Fruit fly (Drosophila melanogaster) whole organism, embryonic: ENCODE results near the gene Srp9.

Experiments
- Adf1 ChIP-seq: fragments of 200-800 bp; sonication (Bioruptor generic); IDR thresholded peaks from 2 replicates; pipeline ENCODE4 v1.3.6; 2022; ENCODE audit warnings: missing biosample characterization, missing genetic modification characterization
- CG11085 ChIP-seq: fragments of 200-800 bp; sonication (Bioruptor generic); IDR thresholded peaks from 2 replicates; pipeline ENCODE4 v1.3.6; 2022; ENCODE audit warnings: missing biosample characterization, missing genetic modification characterization
- CG11456 ChIP-seq: fragments of 200-800 bp; sonication (Bioruptor generic); IDR thresholded peaks from 3 replicates; pipeline ENCODE4 v1.3.6; 2022; ENCODE audit warnings: missing biosample characterization, missing genetic modification characterization
- CG11696 ChIP-seq: fragments of 200-800 bp; sonication (Bioruptor generic); IDR thresholded peaks from 2 replicates; pipeline ENCODE4 v1.3.6; 2022; ENCODE audit warnings: missing biosample characterization, missing genetic modification characterization
- CG14860 ChIP-seq: fragments of 200-800 bp; sonication (Bioruptor generic); IDR thresholded peaks from 3 replicates; pipeline ENCODE4 v1.3.6; 2022; ENCODE audit warnings: missing biosample characterization, missing genetic modification characterization; ENCODE audit not compliant: partially characterized antibody
- CG17361 ChIP-seq: fragments of 200-800 bp; sonication (Bioruptor generic); IDR thresholded peaks from 3 replicates; pipeline ENCODE4 v1.3.6; 2022; ENCODE audit warnings: missing biosample characterization, missing genetic modification characterization
- CG17829 ChIP-seq: fragments of 200-800 bp; optimal IDR thresholded peaks from 2 replicates; lab custom pipeline; 2019; ENCODE audit warnings: missing biosample characterization, mild to moderate bottlenecking, missing genetic modification characterization, moderate library complexity
- CG2116 ChIP-seq: fragments of 200-800 bp; sonication (Bioruptor generic); optimal IDR thresholded peaks from 3 replicates; lab custom pipeline; 2018; ENCODE audit warnings: missing biosample characterization, mild to moderate bottlenecking, missing genetic modification characterization
- CG30020 ChIP-seq: fragments of 200-800 bp; optimal IDR thresholded peaks from 2 replicates; lab custom pipeline; 2019; ENCODE audit warnings: missing biosample characterization, mild to moderate bottlenecking, missing genetic modification characterization, moderate library complexity
- CG31365 ChIP-seq: fragments of 200-800 bp; sonication (Bioruptor generic); optimal IDR thresholded peaks from 2 replicates; lab custom pipeline; 2018; ENCODE audit warnings: missing biosample characterization, mild to moderate bottlenecking, missing genetic modification characterization
- CG4360 ChIP-seq: fragments of 200-800 bp; sonication (Bioruptor generic); IDR thresholded peaks from 2 replicates; pipeline ENCODE4 v1.3.6; 2022; ENCODE audit warnings: missing biosample characterization, missing genetic modification characterization
- CG43689 ChIP-seq: fragments of 200-800 bp; sonication (Bioruptor generic); IDR thresholded peaks from 2 replicates; pipeline ENCODE4 v1.3.6; 2022; ENCODE audit warnings: missing biosample characterization, missing genetic modification characterization
- CG6272 ChIP-seq: fragments of 200-800 bp; sonication (Bioruptor generic); IDR thresholded peaks from 2 replicates; pipeline ENCODE4 v1.3.6; 2022; ENCODE audit warnings: missing biosample characterization, missing genetic modification characterization
- CG6654 ChIP-seq: fragments of 200-800 bp; sonication (Bioruptor generic); optimal IDR thresholded peaks from 2 replicates; lab custom pipeline; 2017; ENCODE audit warnings: missing biosample characterization, mild to moderate bottlenecking, missing genetic modification characterization
- CG8089 ChIP-seq: fragments of 200-800 bp; sonication (Bioruptor generic); optimal IDR thresholded peaks from 3 replicates; lab custom pipeline; 2016; ENCODE audit warnings: missing biosample characterization, missing genetic modification characterization
- CG8359 ChIP-seq: fragments of 200-800 bp; sonication (Bioruptor generic); optimal IDR thresholded peaks from 2 replicates; lab custom pipeline; 2017; ENCODE audit warnings: missing biosample characterization, mild to moderate bottlenecking, missing genetic modification characterization, borderline replicate concordance
- CG8765 ChIP-seq: fragments of 200-800 bp; sonication (Bioruptor generic); IDR thresholded peaks from 2 replicates; pipeline ENCODE4 v1.3.6; 2022; ENCODE audit warnings: missing biosample characterization, missing genetic modification characterization
- CG8924 ChIP-seq: fragments of 200-800 bp; optimal IDR thresholded peaks from 3 replicates; lab custom pipeline; 2019; ENCODE audit warnings: missing biosample characterization, mild to moderate bottlenecking, missing genetic modification characterization, moderate library complexity
- Deaf1 ChIP-seq: fragments of 200-800 bp; optimal IDR thresholded peaks from 3 replicates; lab custom pipeline; 2019; ENCODE audit warnings: missing biosample characterization, mild to moderate bottlenecking, missing genetic modification characterization, moderate library complexity
- Dfd ChIP-seq, 2 experiments: fragments of >200 bp; optimal IDR thresholded peaks; 2 replicates each; lab custom pipeline; 2017; ENCODE audit warnings: missing biosample characterization in 2 of 2, missing genetic modification characterization in 2 of 2
- Dip3 ChIP-seq: fragments of 200-800 bp; sonication (Bioruptor generic); optimal IDR thresholded peaks from 3 replicates; lab custom pipeline; 2016; ENCODE audit warnings: missing biosample characterization, missing genetic modification characterization
- Dref ChIP-seq: fragments of 200-800 bp; sonication (Bioruptor generic); IDR thresholded peaks from 2 replicates; pipeline ENCODE4 v1.3.6; 2022; ENCODE audit warnings: missing biosample characterization, missing genetic modification characterization
- ERR ChIP-seq: fragments of 200-800 bp; sonication (Bioruptor generic); optimal IDR thresholded peaks from 2 replicates; lab custom pipeline; 2016; ENCODE audit warnings: missing biosample characterization, missing genetic modification characterization
- Elba2 ChIP-seq: fragments of 200-800 bp; sonication (Bioruptor generic); optimal IDR thresholded peaks from 3 replicates; lab custom pipeline; 2016; ENCODE audit warnings: missing biosample characterization, missing genetic modification characterization
- Ets97D ChIP-seq: fragments of 200-800 bp; sonication (Bioruptor generic); optimal IDR thresholded peaks from 3 replicates; lab custom pipeline; 2016; ENCODE audit warnings: missing biosample characterization, missing genetic modification characterization
- Fer1 ChIP-seq: fragments of 200-800 bp; sonication (Bioruptor generic); optimal IDR thresholded peaks from 2 replicates; lab custom pipeline; 2017; ENCODE audit warnings: missing biosample characterization, mild to moderate bottlenecking, missing genetic modification characterization
- Hr39 ChIP-seq: fragments of >200 bp; optimal IDR thresholded peaks from 2 replicates; lab custom pipeline; 2017
- NfI ChIP-seq: fragments of 200-800 bp; sonication (Bioruptor generic); optimal IDR thresholded peaks from 3 replicates; lab custom pipeline; 2018; ENCODE audit warnings: missing biosample characterization, mild to moderate bottlenecking, missing genetic modification characterization, moderate library complexity
- Ptx1 ChIP-seq: fragments of 200-800 bp; sonication (Bioruptor generic); IDR thresholded peaks from 2 replicates; pipeline ENCODE4 v1.3.6; 2022; ENCODE audit warnings: missing biosample characterization, missing genetic modification characterization
- Side ChIP-seq: fragments of 200-800 bp; sonication (Bioruptor generic); optimal IDR thresholded peaks from 2 replicates; lab custom pipeline; 2016; ENCODE audit warnings: missing biosample characterization, missing genetic modification characterization
- Sox102F ChIP-seq: fragments of 200-800 bp; sonication (Bioruptor generic); optimal IDR thresholded peaks from 2 replicates; lab custom pipeline; 2018; ENCODE audit warnings: missing biosample characterization, mild to moderate bottlenecking, missing genetic modification characterization, moderate library complexity
- Sry-δ ChIP-seq: fragments of 200-800 bp; sonication (Bioruptor generic); optimal IDR thresholded peaks from 2 replicates; lab custom pipeline; 2016; ENCODE audit warnings: missing biosample characterization, missing genetic modification characterization
- Xbp1 ChIP-seq: fragments of 200-800 bp; sonication (Bioruptor generic); optimal IDR thresholded peaks from 3 replicates; lab custom pipeline; 2016; ENCODE audit warnings: missing biosample characterization, mild to moderate bottlenecking, missing genetic modification characterization
- bab2 ChIP-seq: fragments of 200-800 bp; sonication (Bioruptor generic); optimal IDR thresholded peaks from 2 replicates; lab custom pipeline; 2016; ENCODE audit warnings: missing biosample characterization, missing genetic modification characterization
- cato ChIP-seq: fragments of 200-800 bp; sonication (Bioruptor generic); optimal IDR thresholded peaks from 2 replicates; lab custom pipeline; 2016; ENCODE audit warnings: missing biosample characterization, missing genetic modification characterization, borderline replicate concordance
- caup ChIP-seq: fragments of 200-800 bp; sonication (Bioruptor generic); optimal IDR thresholded peaks from 3 replicates; lab custom pipeline; 2017; ENCODE audit warnings: missing biosample characterization, mild to moderate bottlenecking, missing genetic modification characterization, moderate library complexity; ENCODE audit not compliant: severe bottlenecking
- chinmo ChIP-seq: fragments of 200-800 bp; sonication (Bioruptor generic); IDR thresholded peaks from 4 replicates; pipeline ENCODE4 v1.3.6; 2022; ENCODE audit warnings: missing biosample characterization, missing genetic modification characterization; ENCODE audit not compliant: partially characterized antibody
- cwo ChIP-seq: fragments of 200-800 bp; sonication (Bioruptor generic); optimal IDR thresholded peaks from 3 replicates; lab custom pipeline; 2017; ENCODE audit warnings: missing biosample characterization, missing genetic modification characterization, mild to moderate bottlenecking, moderate library complexity, missing genetic modification reagents
- fd3F ChIP-seq: fragments of 200-800 bp; sonication (Bioruptor generic); optimal IDR thresholded peaks from 2 replicates; lab custom pipeline; 2018; ENCODE audit warnings: missing biosample characterization, mild to moderate bottlenecking, missing genetic modification characterization, moderate library complexity
- gcm2 ChIP-seq: fragments of 200-800 bp; sonication (Bioruptor generic); optimal IDR thresholded peaks from 2 replicates; lab custom pipeline; 2016; ENCODE audit warnings: missing biosample characterization, missing genetic modification characterization
- hbn ChIP-seq: fragments of 200-800 bp; sonication (Bioruptor generic); IDR thresholded peaks from 2 replicates; pipeline ENCODE4 v1.3.6; 2022; ENCODE audit warnings: missing biosample characterization, missing genetic modification characterization; ENCODE audit not compliant: partially characterized antibody
- prd ChIP-seq, 3 experiments: fragments of >200 bp in 2 of 3; fragments of 200-800 bp in 1 of 3; sonication (Bioruptor generic) in 1 of 3; optimal IDR thresholded peaks in 2 of 3; IDR thresholded peaks in 1 of 3; 2 replicates in 2 of 3; 3 replicates in 1 of 3; pipeline versions ENCODE4 v1.3.6 to Lab custom; 2017 to 2022; ENCODE audit warnings: missing biosample characterization in 1 of 3, missing genetic modification characterization in 1 of 3
- psq ChIP-seq: fragments of 200-800 bp; sonication (Bioruptor generic); optimal IDR thresholded peaks from 2 replicates; lab custom pipeline; 2017; ENCODE audit warnings: missing biosample characterization, missing genetic modification characterization
- rib ChIP-seq: fragments of 200-800 bp; sonication (Bioruptor generic); IDR thresholded peaks from 2 replicates; pipeline ENCODE4 v1.3.6; 2022; ENCODE audit warnings: missing biosample characterization, missing genetic modification characterization
- sc ChIP-seq, 3 experiments: fragments of >200 bp in 2 of 3; fragments of 200-800 bp in 1 of 3; sonication (Bioruptor generic) in 1 of 3; optimal IDR thresholded peaks; 2 replicates in 2 of 3; 3 replicates in 1 of 3; lab custom pipeline; 2017; ENCODE audit warnings: mild to moderate bottlenecking in 1 of 3, missing biosample characterization in 1 of 3, missing genetic modification characterization in 1 of 3, missing genetic modification reagents in 1 of 3
- sens ChIP-seq: fragments of 200-800 bp; sonication (Bioruptor generic); peaks from one replicate; lab custom pipeline; 2016; ENCODE audit warnings: missing biosample characterization, missing genetic modification characterization
- sisA ChIP-seq: fragments of 200-800 bp; sonication (Bioruptor generic); IDR thresholded peaks from 2 replicates; pipeline ENCODE4 v1.3.6; 2022; ENCODE audit warnings: missing biosample characterization, missing genetic modification characterization
- toy ChIP-seq: fragments of 200-800 bp; sonication (Bioruptor generic); IDR thresholded peaks from 2 replicates; pipeline ENCODE4 v1.3.6; 2022; ENCODE audit warnings: missing biosample characterization, missing genetic modification characterization
- tup ChIP-seq: fragments of 200-800 bp; sonication (Bioruptor generic); optimal IDR thresholded peaks from 2 replicates; lab custom pipeline; 2016; ENCODE audit warnings: missing biosample characterization, mild to moderate bottlenecking, missing genetic modification characterization, moderate library complexity
- zfh1 ChIP-seq: fragments of 200-800 bp; sonication (Bioruptor generic); IDR thresholded peaks from 3 replicates; pipeline ENCODE4 v1.3.6; 2022; ENCODE audit warnings: missing biosample characterization, missing genetic modification characterization

The Srp9 gene

DNA sequence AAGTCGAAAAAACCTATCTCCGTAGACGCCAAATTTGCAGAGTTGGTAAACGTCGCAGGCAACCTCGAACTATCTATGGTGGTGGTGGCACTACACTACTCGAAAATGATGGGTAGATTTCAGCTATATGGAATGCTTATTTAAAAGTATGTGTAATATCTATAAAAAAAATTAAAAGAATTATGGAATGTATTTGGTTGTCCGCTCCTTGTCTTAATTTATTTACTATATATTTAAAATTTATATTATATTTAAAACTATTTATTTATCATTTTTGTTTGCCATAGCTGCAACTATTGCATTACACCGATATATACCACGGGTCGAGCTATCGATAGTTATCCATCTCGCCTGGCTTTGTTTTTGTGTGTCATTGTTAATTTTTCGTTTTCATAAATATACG is 39.9 kb downstream of the Srp9 start, which contains the start of the genes HP4 and CG8209 (continued):
- TF ChIP-seq CG6654 (GFP tag; lab: Kevin White, UChicago), result peak; percentile 19
- no peak for TF ChIP-seq ERR
- no peak for TF ChIP-seq CG8089 (GFP tag; lab: Kevin White, UChicago)
- TF ChIP-seq Sry-δ (GFP tag; lab: Kevin White, UChicago), result peak; percentile 68
- TF ChIP-seq Ptx1, result peak; percentile 93
- peak; percentile 85 for TF ChIP-seq Sox102F (GFP tag; lab: Kevin White, UChicago)
- peak; percentile 77 for TF ChIP-seq CG30020
- peak; percentile 65 for TF ChIP-seq cwo
- TF ChIP-seq CG31365, result no peak
- TF ChIP-seq Adf1, result peak; percentile 61
- peak; percentile 86 for TF ChIP-seq Xbp1 (GFP tag; lab: Kevin White, UChicago)
- peak; percentile 78 for TF ChIP-seq CG2116 (GFP tag; lab: Kevin White, UChicago)
- peak; percentile 60 for TF ChIP-seq cato (GFP tag; lab: Kevin White, UChicago)
- peak; percentile 67 for TF ChIP-seq psq (GFP tag; lab: Kevin White, UChicago)
- peak; percentile 85 for TF ChIP-seq CG11456 (GFP tag; lab: Robert Waterston, UW)
- peak; percentile 59 for TF ChIP-seq Deaf1
- TF ChIP-seq CG14860, result peak; percentile 91
- peak; percentile 28 for TF ChIP-seq CG8359 (GFP tag; lab: Kevin White, UChicago)
- TF ChIP-seq CG8924 (tag; lab: Kevin White, UChicago), result peak; percentile 89
- peak; percentile 49; the same call in 1 of the 2 replicates for TF ChIP-seq toy (GFP tag; lab: Robert Waterston, UW)
- TF ChIP-seq CG11085 (GFP tag; lab: Robert Waterston, UW), result peak; percentile 79
- TF ChIP-seq chinmo, result peak; percentile 93; the same call in 2 of the 4 replicates
- peak; percentile 72 for TF ChIP-seq rib (GFP tag; lab: Robert Waterston, UW)
- peak; percentile 87 for TF ChIP-seq Fer1
- TF ChIP-seq Dip3, result peak; percentile 41
- peak; percentile 88 for TF ChIP-seq sens (GFP tag; lab: Kevin White, UChicago)
- TF ChIP-seq fd3F (GFP tag; lab: Kevin White, UChicago), result peak; percentile 74
- TF ChIP-seq gcm2 (GFP tag; lab: Kevin White, UChicago), result peak; percentile 52
- peak; percentile 32 for TF ChIP-seq Ets97D
- TF ChIP-seq Hr39, result no peak
- peak; percentile 76 for TF ChIP-seq caup (GFP tag; lab: Kevin White, UChicago)
- no peak for TF ChIP-seq Dfd (GFP tag; optimal IDR thresholded peaks at IDR 0.05; lab: Kevin White, UChicago)
- TF ChIP-seq CG8765 (GFP tag; lab: Robert Waterston, UW), result peak; percentile 76
- TF ChIP-seq CG17829, result peak; percentile 90
- TF ChIP-seq Elba2 (GFP tag; lab: Kevin White, UChicago), result no peak
- no peak for TF ChIP-seq sc (optimal IDR thresholded peaks at IDR 0.05; lab: Kevin White, UChicago)
- peak; percentile 56 for TF ChIP-seq sc (GFP tag; optimal IDR thresholded peaks at IDR 0.05; lab: Kevin White, UChicago)
- TF ChIP-seq CG17361, result peak; percentile 89
- TF ChIP-seq CG4360 (GFP tag; lab: Robert Waterston, UW), result no peak
- TF ChIP-seq bab2 (GFP tag; lab: Kevin White, UChicago), result peak; percentile 70
- TF ChIP-seq Dref, result peak; percentile 70
- peak; percentile 80 for TF ChIP-seq NfI
- peak; percentile 96 for TF ChIP-seq hbn (GFP tag; lab: Robert Waterston, UW)
- TF ChIP-seq CG11696 (GFP tag; lab: Robert Waterston, UW), result peak; percentile 58
- TF ChIP-seq zfh1 (GFP tag; lab: Robert Waterston, UW), result peak; percentile 88
- TF ChIP-seq CG43689 (GFP tag; lab: Robert Waterston, UW), result peak; percentile 68
- peak; percentile 91 for TF ChIP-seq CG6272 (GFP tag; lab: Robert Waterston, UW)
- TF ChIP-seq sisA (GFP tag; lab: Robert Waterston, UW), result peak; percentile 86
- TF ChIP-seq prd (optimal IDR thresholded peaks at IDR 0.05; lab: Kevin White, UChicago), result no peak
- peak; percentile 91 for TF ChIP-seq prd (GFP tag; IDR thresholded peaks at IDR 0.05; lab: Robert Waterston, UW)
- TF ChIP-seq tup (GFP tag; lab: Kevin White, UChicago), result peak; percentile 45
- TF ChIP-seq Side (GFP tag; lab: Kevin White, UChicago), result peak; percentile 57
